Fruit fly (Drosophila melanogaster) Kc167 (cell line): Measurements from ENCODE around the gene CG15034.

ENCODE experiments used
- Myc ChIP-seq: fragments of >200 bp; optimal IDR thresholded peaks from 2 replicates; lab custom pipeline; 2017; ENCODE audit warnings: missing external identifiers
- Sin3A ChIP-seq: fragments of >200 bp; optimal IDR thresholded peaks from 2 replicates; lab custom pipeline; 2018; ENCODE audit warnings: missing external identifiers
- h ChIP-seq: fragments of >200 bp; optimal IDR thresholded peaks from 3 replicates; lab custom pipeline; 2018; ENCODE audit warnings: missing external identifiers
- insv ChIP-seq: fragments of >200 bp; optimal IDR thresholded peaks from 3 replicates; lab custom pipeline; 2018; ENCODE audit warnings: missing external identifiers
- psq ChIP-seq: fragments of >200 bp; optimal IDR thresholded peaks from 2 replicates; lab custom pipeline; 2017; ENCODE audit warnings: missing external identifiers
- ttk ChIP-seq: sonication (Bioruptor generic); optimal IDR thresholded peaks from 2 replicates; lab custom pipeline; 2017; ENCODE audit warnings: missing external identifiers

DNA sequence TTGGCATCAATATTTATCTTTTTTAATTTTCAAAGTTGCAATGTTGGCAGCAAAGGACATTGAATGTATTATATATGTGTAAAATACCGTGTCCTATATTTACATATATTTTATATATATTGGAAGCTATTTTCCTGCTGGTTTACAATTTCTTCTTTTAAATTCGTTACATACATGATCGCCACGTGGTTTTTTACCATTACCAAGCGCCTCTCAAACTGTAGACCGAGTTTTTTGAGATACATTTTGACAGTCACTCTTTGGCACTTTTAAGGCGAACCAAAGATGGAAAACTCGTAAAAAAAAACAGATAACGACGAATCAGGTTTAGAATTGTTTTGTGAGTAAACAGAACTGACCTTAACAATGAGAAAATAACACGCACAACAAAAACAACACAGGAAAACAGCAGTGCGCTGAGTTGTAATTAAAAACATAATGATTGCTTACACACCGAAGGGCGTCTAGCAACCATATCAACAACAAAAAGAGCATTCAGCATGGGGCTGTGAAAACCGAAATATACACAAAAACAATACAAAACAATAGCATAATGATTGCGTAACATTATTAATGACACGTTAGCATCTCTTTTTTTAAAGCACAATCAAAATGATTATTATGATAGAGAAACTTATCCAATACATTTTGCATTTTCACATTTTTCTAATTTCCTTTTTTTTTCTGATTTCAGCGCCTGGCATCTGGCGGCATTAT lies 7.5 kb downstream of the CG15034 start:
- TF ChIP-seq psq (lab: Kevin White, UChicago) (no peak), insv (no peak), h (no peak), Sin3A (no peak), ttk (lab: Kevin White, UChicago) (no peak), Myc (lab: Kevin White, UChicago) (no peak)
